3 fruit fly cellular contexts compared by ENCODE assay signal in the genomic region with DNA sequence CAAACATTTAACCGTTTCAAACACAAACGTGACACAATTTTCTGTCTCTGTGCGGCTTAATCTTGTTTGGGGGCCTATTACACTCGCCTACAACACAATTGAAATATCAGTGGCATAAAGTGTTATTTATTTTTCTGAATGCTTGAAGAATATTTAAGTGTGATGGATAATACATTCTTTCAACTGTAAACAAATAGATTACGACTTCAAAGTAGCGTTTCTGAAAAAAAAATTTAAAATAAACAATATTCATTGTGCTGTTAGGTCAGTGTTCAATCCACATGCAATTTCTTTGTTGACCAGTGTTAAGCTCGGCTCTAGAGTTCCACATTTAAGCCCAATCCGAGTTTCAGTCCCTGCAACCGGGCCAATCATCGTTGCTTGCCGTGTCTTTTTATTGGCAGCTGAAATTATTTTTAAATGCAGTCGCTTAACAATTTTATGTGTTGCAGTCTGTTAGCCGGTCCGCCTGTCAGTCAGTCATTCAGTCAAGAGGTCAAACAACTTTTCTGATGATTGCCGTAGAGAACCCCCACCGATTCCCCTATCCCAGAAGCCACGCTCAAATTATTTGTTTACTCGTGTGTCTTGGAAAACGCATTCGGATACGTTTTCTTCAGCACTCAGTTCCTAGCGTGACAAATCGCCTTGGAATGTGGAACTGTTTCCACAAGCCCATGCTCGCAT.
TF ChIP-seq lines count a peak whose summit lies in the region.

No protein-coding gene starts in this region.

TF ChIP-seq in whole organism, embryonic, 481 proteins besides CTCF, POLR2A, EP300 and RAD21 (continued from another document and continues in another):
- TF ChIP-seq fu2 (GFP tag; optimal IDR thresholded peaks at IDR 0.05; lab: Kevin White, UChicago) (no peak), Mad (GFP tag; optimal IDR thresholded peaks at IDR 0.05; lab: Kevin White, UChicago) (peak; percentile 61), Elba2 (GFP tag; optimal IDR thresholded peaks at IDR 0.05; lab: Kevin White, UChicago) (no peak), crol (GFP tag; IDR thresholded peaks at IDR 0.05; lab: Robert Waterston, UW) (no peak), caup (GFP tag; optimal IDR thresholded peaks at IDR 0.05; lab: Kevin White, UChicago; ENCODE audit: severe bottlenecking) (peak; percentile 25), gt (GFP tag; IDR thresholded peaks at IDR 0.05; lab: Robert Waterston, UW) (no peak), wor (GFP tag; IDR thresholded peaks at IDR 0.05; lab: Robert Waterston, UW) (peak; percentile 60), CG34422 (GFP tag; IDR thresholded peaks at IDR 0.05; lab: Robert Waterston, UW) (peak; percentile 70), CG7963 (GFP tag; IDR thresholded peaks at IDR 0.05; lab: Robert Waterston, UW; ENCODE audit: partially characterized antibody) (no peak), CG11093 (GFP tag; IDR thresholded peaks at IDR 0.05; lab: Robert Waterston, UW) (0 out of 3 replicates have a peak, but pooled peaks have one; percentile 26), Deaf1 (tag; optimal IDR thresholded peaks at IDR 0.05; lab: Kevin White, UChicago) (peak; percentile 2), tin (GFP tag; optimal IDR thresholded peaks at IDR 0.05; lab: Kevin White, UChicago) (peak; percentile 55), CG6654 (GFP tag; optimal IDR thresholded peaks at IDR 0.05; lab: Kevin White, UChicago) (peak; percentile 25), D (optimal IDR thresholded peaks at IDR 0.05; lab: Kevin White, UChicago) (no peak), D (GFP tag; optimal IDR thresholded peaks at IDR 0.05; lab: Kevin White, UChicago) (peak; percentile 62), Lpt (GFP tag; optimal IDR thresholded peaks at IDR 0.05; lab: Kevin White, UChicago) (no peak), CG16779 (GFP tag; IDR thresholded peaks at IDR 0.05; lab: Robert Waterston, UW) (no peak), Max (GFP tag; optimal IDR thresholded peaks at IDR 0.05; lab: Kevin White, UChicago) (no peak), eyg (GFP tag; optimal IDR thresholded peaks at IDR 0.05; lab: Kevin White, UChicago) (no peak), CG12391 (tag; optimal IDR thresholded peaks at IDR 0.05; lab: Kevin White, UChicago) (peak; percentile 85), CG6175 (GFP tag; IDR thresholded peaks at IDR 0.05; lab: Robert Waterston, UW) (no peak), Chrac-16 (GFP tag; optimal IDR thresholded peaks at IDR 0.05; lab: Kevin White, UChicago) (peak; percentile 54), zen2 (GFP tag; IDR thresholded peaks at IDR 0.05; lab: Robert Waterston, UW; ENCODE audit: partially characterized antibody) (no peak), BEAF-32 (GFP tag; optimal IDR thresholded peaks at IDR 0.05; lab: Kevin White, UChicago) (no peak), chn (GFP tag; optimal IDR thresholded peaks at IDR 0.05; lab: Kevin White, UChicago) (peak; percentile 0), mam (GFP tag; optimal IDR thresholded peaks at IDR 0.05; lab: Kevin White, UChicago) (no peak), Nf-YA (GFP tag; IDR thresholded peaks at IDR 0.05; lab: Robert Waterston, UW) (0 out of 2 replicates have a peak, but pooled peaks have one; percentile 42), CG1602 (GFP tag; optimal IDR thresholded peaks at IDR 0.05; lab: Kevin White, UChicago) (peak; percentile 60), CG2116 (GFP tag; optimal IDR thresholded peaks at IDR 0.05; lab: Kevin White, UChicago) (peak; percentile 35), sim (GFP tag; IDR thresholded peaks at IDR 0.05; lab: Robert Waterston, UW) (peak; percentile 47; the same call in 1 of the 2 replicates), Camta (GFP tag; optimal IDR thresholded peaks at IDR 0.05; lab: Kevin White, UChicago) (peak; percentile 8), pum (GFP tag; optimal IDR thresholded peaks at IDR 0.05; lab: Kevin White, UChicago) (no peak), gce (GFP tag; IDR thresholded peaks at IDR 0.05; lab: Robert Waterston, UW) (0 out of 3 replicates have a peak, but pooled peaks have one; percentile 33), oc (tag; optimal IDR thresholded peaks at IDR 0.05; lab: Kevin White, UChicago) (peak; percentile 91), so (GFP tag; IDR thresholded peaks at IDR 0.05; lab: Robert Waterston, UW) (peak; percentile 82; the same call in 2 of the 3 replicates), CG18764 (GFP tag; optimal IDR thresholded peaks at IDR 0.05; lab: Kevin White, UChicago) (peak; percentile 48), CkIIα-i1 (GFP tag; IDR thresholded peaks at IDR 0.05; lab: Robert Waterston, UW) (no peak), z (GFP tag; IDR thresholded peaks at IDR 0.05; lab: Robert Waterston, UW) (no peak), CG8924 (tag; optimal IDR thresholded peaks at IDR 0.05; lab: Kevin White, UChicago) (peak; percentile 83), Hr78 (GFP tag; optimal IDR thresholded peaks at IDR 0.05; lab: Kevin White, UChicago) (peak in 1 of 2 experiments; percentile 73)

TF ChIP-seq in whole organism, prepupa, 60 proteins besides CTCF, POLR2A, EP300 and RAD21 (continued from another document):
- TF ChIP-seq CG8632 (GFP tag; optimal IDR thresholded peaks at IDR 0.05; lab: Kevin White, UChicago), result peak; percentile 70
- TF ChIP-seq CG32006 (GFP tag; optimal IDR thresholded peaks at IDR 0.05; lab: Kevin White, UChicago), result peak; percentile 76
- peak; percentile 58 for TF ChIP-seq CG3032 (tag; optimal IDR thresholded peaks at IDR 0.05; lab: Kevin White, UChicago)
- TF ChIP-seq Ets96B (tag; optimal IDR thresholded peaks at IDR 0.05; lab: Kevin White, UChicago), result peak; percentile 64
- peak; percentile 66 for TF ChIP-seq achi (GFP tag; optimal IDR thresholded peaks at IDR 0.05; lab: Kevin White, UChicago)
- TF ChIP-seq spab (GFP tag; optimal IDR thresholded peaks at IDR 0.05; lab: Kevin White, UChicago), result peak; percentile 56
- peak; percentile 46 for TF ChIP-seq CG4318 (GFP tag; optimal IDR thresholded peaks at IDR 0.05; lab: Kevin White, UChicago)
- peak in 1 of 2 experiments; percentile 24 for TF ChIP-seq salr (GFP tag; optimal IDR thresholded peaks at IDR 0.05; lab: Kevin White, UChicago)
- peak; percentile 49 for TF ChIP-seq CG6808 (GFP tag; optimal IDR thresholded peaks at IDR 0.05; lab: Kevin White, UChicago)
- TF ChIP-seq Sox14 (GFP tag; optimal IDR thresholded peaks at IDR 0.05; lab: Kevin White, UChicago), result peak; percentile 31
- TF ChIP-seq Sox15 (GFP tag; optimal IDR thresholded peaks at IDR 0.05; lab: Kevin White, UChicago), result no peak
- peak; percentile 94 for TF ChIP-seq Eip78C (GFP tag; lab: Kevin White, UChicago)
- peak; percentile 56 for TF ChIP-seq esn (GFP tag; optimal IDR thresholded peaks at IDR 0.05; lab: Kevin White, UChicago)
- peak; percentile 78 for TF ChIP-seq OdsH (GFP tag; optimal IDR thresholded peaks at IDR 0.05; lab: Kevin White, UChicago)
- no peak for TF ChIP-seq cyc (GFP tag; optimal IDR thresholded peaks at IDR 0.05; lab: Kevin White, UChicago)
- peak; percentile 65 for TF ChIP-seq CG34406 (GFP tag; optimal IDR thresholded peaks at IDR 0.05; lab: Kevin White, UChicago)
- TF ChIP-seq CG11762 (GFP tag; optimal IDR thresholded peaks at IDR 0.05; lab: Kevin White, UChicago; ENCODE audit: insufficient read depth), result peak; percentile 47
- TF ChIP-seq CG16779 (tag; optimal IDR thresholded peaks at IDR 0.05; lab: Kevin White, UChicago), result no peak
- peak; percentile 66 for TF ChIP-seq fd59A (GFP tag; optimal IDR thresholded peaks at IDR 0.05; lab: Kevin White, UChicago)
- TF ChIP-seq CG10631 (GFP tag; optimal IDR thresholded peaks at IDR 0.05; lab: Kevin White, UChicago), result peak; percentile 35
- peak; percentile 72 for TF ChIP-seq pdm3 (GFP tag; optimal IDR thresholded peaks at IDR 0.05; lab: Kevin White, UChicago)
- peak; percentile 47 for TF ChIP-seq dsx (GFP tag; optimal IDR thresholded peaks at IDR 0.05; lab: Kevin White, UChicago; ENCODE audit: poor library complexity, severe bottlenecking)
- TF ChIP-seq Ets21C (GFP tag; optimal IDR thresholded peaks at IDR 0.05; lab: Kevin White, UChicago), result no peak
- TF ChIP-seq dac (GFP tag; optimal IDR thresholded peaks at IDR 0.05; lab: Kevin White, UChicago), result peak; percentile 1
- TF ChIP-seq CG31627 (GFP tag; optimal IDR thresholded peaks at IDR 0.05; lab: Kevin White, UChicago), result peak; percentile 26
- TF ChIP-seq CG7368 (GFP tag; optimal IDR thresholded peaks at IDR 0.05; lab: Kevin White, UChicago), result peak; percentile 7
- no peak for TF ChIP-seq fkh (GFP tag; optimal IDR thresholded peaks at IDR 0.05; lab: Kevin White, UChicago)
- no peak for TF ChIP-seq CG6854 (GFP tag; optimal IDR thresholded peaks at IDR 0.05; lab: Kevin White, UChicago)
- TF ChIP-seq Gug (GFP tag; IDR thresholded peaks at IDR 0.05; lab: Robert Waterston, UW), result peak; percentile 57
- peak; percentile 69 for TF ChIP-seq CG3919 (GFP tag; optimal IDR thresholded peaks at IDR 0.05; lab: Kevin White, UChicago)
- peak; percentile 86 for TF ChIP-seq CG15336 (GFP tag; IDR thresholded peaks at IDR 0.05; lab: Robert Waterston, UW)
- peak; percentile 13 for TF ChIP-seq CG8319 (GFP tag; optimal IDR thresholded peaks at IDR 0.05; lab: Kevin White, UChicago)
- TF ChIP-seq Smox (GFP tag; optimal IDR thresholded peaks at IDR 0.05; lab: Kevin White, UChicago), result peak; percentile 1
- TF ChIP-seq Lpt (GFP tag; optimal IDR thresholded peaks at IDR 0.05; lab: Kevin White, UChicago), result peak; percentile 60
- TF ChIP-seq CG8119 (GFP tag; IDR thresholded peaks at IDR 0.05; lab: Robert Waterston, UW), result peak; percentile 88
- peak; percentile 74 for TF ChIP-seq CG6163 (GFP tag; IDR thresholded peaks at IDR 0.05; lab: Robert Waterston, UW)
- TF ChIP-seq CG6276 (GFP tag; optimal IDR thresholded peaks at IDR 0.05; lab: Kevin White, UChicago), result peak; percentile 63
- TF ChIP-seq acj6 (GFP tag; optimal IDR thresholded peaks at IDR 0.05; lab: Kevin White, UChicago), result peak; percentile 60
- TF ChIP-seq CG1621 (tag; optimal IDR thresholded peaks at IDR 0.05; lab: Kevin White, UChicago), result peak; percentile 60

TF ChIP-seq in whole organism, wandering third instar larva, 38 proteins besides CTCF, POLR2A, EP300 and RAD21 (continued from another document):
- TF ChIP-seq Dif (GFP tag; optimal IDR thresholded peaks at IDR 0.05; lab: Kevin White, UChicago; ENCODE audit: partially characterized antibody) (no peak), brk (GFP tag; optimal IDR thresholded peaks at IDR 0.05; lab: Kevin White, UChicago) (no peak), N (GFP tag; optimal IDR thresholded peaks at IDR 0.05; lab: Kevin White, UChicago) (no peak), br (GFP tag; optimal IDR thresholded peaks at IDR 0.05; lab: Kevin White, UChicago) (no peak), woc (GFP tag; optimal IDR thresholded peaks at IDR 0.05; lab: Kevin White, UChicago) (no peak), h (GFP tag; optimal IDR thresholded peaks at IDR 0.05; lab: Kevin White, UChicago) (peak; percentile 30), Hr78 (GFP tag; optimal IDR thresholded peaks at IDR 0.05; lab: Kevin White, UChicago) (no peak), Mio (GFP tag; optimal IDR thresholded peaks at IDR 0.05; lab: Kevin White, UChicago) (no peak), CG32264 (GFP tag; optimal IDR thresholded peaks at IDR 0.05; lab: Kevin White, UChicago) (no peak), Vsx2 (GFP tag; optimal IDR thresholded peaks at IDR 0.05; lab: Kevin White, UChicago; ENCODE audit: partially characterized antibody) (no peak), CrebA (GFP tag; optimal IDR thresholded peaks at IDR 0.05; lab: Kevin White, UChicago; ENCODE audit: borderline replicate concordance) (no peak), Dfd (GFP tag; optimal IDR thresholded peaks at IDR 0.05; lab: Kevin White, UChicago) (no peak), ey (GFP tag; optimal IDR thresholded peaks at IDR 0.05; lab: Kevin White, UChicago) (peak; percentile 10)
